Worm (Caenorhabditis elegans) whole organism, early embryonic: ENCODE data around the gene flap-1.

ENCODE experiments used
- B0310.2 ChIP-seq: sonication (generic microtip); optimal IDR thresholded peaks from 2 replicates; lab custom pipeline; 2016; ENCODE audit warnings: mild to moderate bottlenecking, missing genetic modification characterization, missing compliant biosample characterization
- F13C5.2 ChIP-seq: sonication (generic microtip); optimal IDR thresholded peaks from 2 replicates; lab custom pipeline; 2017; ENCODE audit warnings: mild to moderate bottlenecking, missing genetic modification characterization, inconsistent platforms, missing compliant biosample characterization
- aly-1 ChIP-seq: sonication (generic microtip); optimal IDR thresholded peaks from 2 replicates; lab custom pipeline; 2016; ENCODE audit warnings: missing genetic modification characterization, missing compliant biosample characterization
- ama-1 ChIP-seq: fragments of 150-350 bp; optimal IDR thresholded peaks from 2 replicates; lab custom pipeline; 2014
- ceh-13 ChIP-seq: fragments of 200-800 bp; sonication (Bioruptor generic); optimal IDR thresholded peaks from 2 replicates; lab custom pipeline; 2018; ENCODE audit warnings: mild to moderate bottlenecking, missing genetic modification characterization, missing compliant biosample characterization
- ceh-36 ChIP-seq: sonication (generic microtip); optimal IDR thresholded peaks from 2 replicates; lab custom pipeline; 2016; ENCODE audit warnings: missing genetic modification characterization, inconsistent platforms, missing compliant biosample characterization
- ets-7 ChIP-seq: sonication (generic microtip); optimal IDR thresholded peaks from 2 replicates; lab custom pipeline; 2016; ENCODE audit warnings: missing genotype, missing genetic modification characterization, missing compliant biosample characterization
- flt-1 ChIP-seq: fragments of 200-800 bp; sonication (Bioruptor generic); IDR thresholded peaks from 2 replicates; pipeline ENCODE4 v1.3.6; 2022; ENCODE audit warnings: missing genetic modification characterization, missing compliant biosample characterization
- hmbx-1 ChIP-seq: sonication (generic microtip); optimal IDR thresholded peaks from 2 replicates; lab custom pipeline; 2016; ENCODE audit warnings: mild to moderate bottlenecking, missing genetic modification characterization, missing compliant biosample characterization
- hmg-4 ChIP-seq: fragments of 200-800 bp; sonication (Bioruptor generic); optimal IDR thresholded peaks from 2 replicates; lab custom pipeline; 2018; ENCODE audit warnings: mild to moderate bottlenecking, missing genetic modification characterization, missing compliant biosample characterization
- hnd-1 ChIP-seq: sonication (generic microtip); optimal IDR thresholded peaks from 2 replicates; lab custom pipeline; 2016; ENCODE audit warnings: missing genetic modification characterization, missing compliant biosample characterization
- pes-1 ChIP-seq: fragments of 200-800 bp; sonication (Bioruptor generic); IDR thresholded peaks from 2 replicates; pipeline ENCODE4 v1.3.6; 2022; ENCODE audit warnings: missing genetic modification reagents, missing genetic modification characterization, missing compliant biosample characterization
- scrt-1 ChIP-seq: fragments of 200-800 bp; sonication (Bioruptor generic); IDR thresholded peaks from 2 replicates; pipeline ENCODE4 v1.3.6; 2022; ENCODE audit warnings: missing genetic modification characterization, missing compliant biosample characterization
- sea-1 ChIP-seq: fragments of 200-800 bp; sonication (Bioruptor generic); conservative IDR thresholded peaks from 2 replicates; pipeline ENCODE4 v1.3.6; 2022; ENCODE audit warnings: missing genetic modification characterization, missing compliant biosample characterization
- tbx-11 ChIP-seq: fragments of 200-800 bp; sonication (Bioruptor generic); IDR thresholded peaks from 2 replicates; pipeline ENCODE4 v1.3.6; 2022; ENCODE audit warnings: missing genetic modification characterization, missing compliant biosample characterization
- tbx-37 ChIP-seq: fragments of 200-800 bp; sonication (Bioruptor generic); conservative IDR thresholded peaks from 2 replicates; pipeline ENCODE4 v1.3.6; 2022; ENCODE audit warnings: missing genetic modification reagents, missing genetic modification characterization, missing compliant biosample characterization
- tra-4 ChIP-seq: sonication (generic microtip); optimal IDR thresholded peaks from 2 replicates; lab custom pipeline; 2017; ENCODE audit warnings: missing genetic modification characterization, missing compliant biosample characterization

flap-1 gene

ce11 chrIII:6969090-6969489, 40.5 kb upstream of the flap-1 start, which contains the start of gene F31E3.12:
Gene F31E3.12 (plus strand): TSS chrIII:6969390.
- TF ChIP-seq tbx-11 (GFP tag; lab: Robert Waterston, UW) (no peak), ama-1 (no peak), flt-1 (GFP tag; lab: Robert Waterston, UW) (no peak), ets-7 (tag; lab: Kevin White, UChicago) (no peak), tra-4 (no peak), tbx-37 (GFP tag; lab: Robert Waterston, UW) (no peak), F13C5.2 (tag; lab: Kevin White, UChicago) (no peak), hnd-1 (no peak), hmg-4 (GFP tag; lab: Kevin White, UChicago) (no peak), pes-1 (GFP tag; lab: Robert Waterston, UW) (no peak), sea-1 (GFP tag; lab: Robert Waterston, UW) (no peak), B0310.2 (tag; lab: Kevin White, UChicago) (no peak), scrt-1 (no peak), ceh-13 (GFP tag; lab: Kevin White, UChicago) (no peak), ceh-36 (tag; lab: Kevin White, UChicago) (no peak)

- TF ChIP-seq sea-1 (GFP tag; lab: Robert Waterston, UW), result no peak
- no peak for TF ChIP-seq pes-1 (GFP tag; lab: Robert Waterston, UW)
- TF ChIP-seq tbx-11 (GFP tag; lab: Robert Waterston, UW), result no peak
- no peak for TF ChIP-seq ceh-13 (GFP tag; lab: Kevin White, UChicago)
- no peak for TF ChIP-seq hmg-4 (GFP tag; lab: Kevin White, UChicago)
- no peak for TF ChIP-seq F13C5.2 (tag; lab: Kevin White, UChicago)
- TF ChIP-seq aly-1 (tag; lab: Kevin White, UChicago), result no peak
Measured at ce11 chrIII:6968655-6969054, 40.0 kb upstream of the flap-1 start.

DNA sequence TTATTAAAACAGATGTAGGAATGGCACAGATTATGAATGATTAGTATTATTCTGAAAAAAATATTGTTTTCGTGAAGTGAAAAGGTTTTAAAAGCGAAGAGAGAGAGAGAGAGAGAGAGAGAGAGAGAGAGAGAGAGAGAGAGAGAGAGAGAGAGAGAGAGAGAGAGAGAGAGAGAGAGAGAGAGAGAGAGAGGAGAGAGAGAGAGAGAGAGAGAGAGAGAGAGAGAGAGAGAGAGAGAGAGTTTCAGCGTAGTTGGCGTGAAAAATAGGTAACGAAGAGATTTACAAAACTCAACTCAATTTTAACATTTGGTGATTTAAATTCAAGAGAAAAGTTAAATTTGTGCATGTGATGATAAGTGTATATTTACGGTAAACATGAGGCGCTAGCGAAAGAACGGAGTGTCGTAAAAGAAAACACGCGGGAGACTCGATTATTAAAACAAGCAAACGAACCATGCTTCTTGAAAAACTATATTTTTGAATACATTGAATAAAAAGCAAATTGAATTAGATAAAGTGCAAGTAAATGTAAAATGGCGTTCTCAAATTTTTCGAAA, 39.5 kb upstream of the flap-1 start, which contains the start of gene panl-2:
Gene panl-2, minus strand, starts transcription at position 51 of the 560 bp plus-strand sequence.
- TF ChIP-seq ets-7 (tag; lab: Kevin White, UChicago) (no peak), B0310.2 (tag; lab: Kevin White, UChicago) (no peak), flt-1 (GFP tag; lab: Robert Waterston, UW) (no peak)

ce11 chrIII:6961937-6962504, 33.4 kb upstream of the flap-1 start, which contains the start of the genes rpn-6.1 and F57B9.1:
Gene rpn-6.1 (minus strand): TSS chrIII:6962001.
Gene F57B9.1 (plus strand): TSS chrIII:6962090.
- TF ChIP-seq hnd-1, result no peak
- no peak for TF ChIP-seq pes-1 (GFP tag; lab: Robert Waterston, UW)
- TF ChIP-seq tra-4, result no peak
- no peak for TF ChIP-seq scrt-1
- no peak for TF ChIP-seq tbx-11 (GFP tag; lab: Robert Waterston, UW)
- TF ChIP-seq sea-1 (GFP tag; lab: Robert Waterston, UW), result no peak
- TF ChIP-seq hmbx-1 (tag; lab: Kevin White, UChicago), result no peak
- TF ChIP-seq ets-7 (tag; lab: Kevin White, UChicago), result no peak
- no peak for TF ChIP-seq F13C5.2 (tag; lab: Kevin White, UChicago)
- no peak for TF ChIP-seq hmg-4 (GFP tag; lab: Kevin White, UChicago)
- TF ChIP-seq B0310.2 (tag; lab: Kevin White, UChicago), result no peak
- no peak for TF ChIP-seq ama-1

ce11 chrIII:6961167-6961566, 32.5 kb upstream of the flap-1 start:
- TF ChIP-seq F13C5.2 (tag; lab: Kevin White, UChicago) (peak; percentile 8), tbx-37 (GFP tag; lab: Robert Waterston, UW) (no peak)

- TF ChIP-seq B0310.2 (tag; lab: Kevin White, UChicago), result no peak
- TF ChIP-seq ama-1, result no peak
- TF ChIP-seq tbx-37 (GFP tag; lab: Robert Waterston, UW), result no peak
- no peak for TF ChIP-seq scrt-1
- TF ChIP-seq tra-4, result no peak
- no peak for TF ChIP-seq hmbx-1 (tag; lab: Kevin White, UChicago)
- no peak for TF ChIP-seq flt-1 (GFP tag; lab: Robert Waterston, UW)
- TF ChIP-seq pes-1 (GFP tag; lab: Robert Waterston, UW), result no peak
- no peak for TF ChIP-seq ceh-36 (tag; lab: Kevin White, UChicago)
- TF ChIP-seq aly-1 (tag; lab: Kevin White, UChicago), result no peak
- no peak for TF ChIP-seq hmg-4 (GFP tag; lab: Kevin White, UChicago)
- TF ChIP-seq ceh-13 (GFP tag; lab: Kevin White, UChicago), result no peak
- no peak for TF ChIP-seq hnd-1
- no peak for TF ChIP-seq ets-7 (tag; lab: Kevin White, UChicago)
- TF ChIP-seq F13C5.2 (tag; lab: Kevin White, UChicago), result no peak
- no peak for TF ChIP-seq tbx-11 (GFP tag; lab: Robert Waterston, UW)
- no peak for TF ChIP-seq sea-1 (GFP tag; lab: Robert Waterston, UW)
Measured at ce11 chrIII:6958674-6959241, 30.1 kb upstream of the flap-1 start.

- no peak for TF ChIP-seq hmbx-1 (tag; lab: Kevin White, UChicago)
- TF ChIP-seq ets-7 (tag; lab: Kevin White, UChicago), result no peak
- no peak for TF ChIP-seq flt-1 (GFP tag; lab: Robert Waterston, UW)
- no peak for TF ChIP-seq ama-1
- TF ChIP-seq tra-4, result no peak
Measured at ce11 chrIII:6955766-6956165, 27.1 kb upstream of the flap-1 start.
